Fruit fly (Drosophila melanogaster): ENCODE data around the gene CG31525.

CG31525 gene

dm6 chr3R:4468926-4469325 is 42.1 kb downstream of the CG31525 start (continued):
- TF ChIP-seq dsx (GFP tag; optimal IDR thresholded peaks at IDR 0.05; ENCODE audit: poor library complexity, severe bottlenecking) (no peak), Blimp-1 (GFP tag; optimal IDR thresholded peaks at IDR 0.05) (peak; percentile 48), Sox14 (GFP tag; optimal IDR thresholded peaks at IDR 0.05) (peak; percentile 17), acj6 (GFP tag; optimal IDR thresholded peaks at IDR 0.05) (no peak), topi (GFP tag; optimal IDR thresholded peaks at IDR 0.05) (peak; percentile 1), Gug (GFP tag; IDR thresholded peaks at IDR 0.05) (no peak), fd85E (GFP tag; optimal IDR thresholded peaks at IDR 0.05) (no peak), CG9139 (GFP tag; optimal IDR thresholded peaks at IDR 0.05) (peak; percentile 44), CG6792 (GFP tag; optimal IDR thresholded peaks at IDR 0.05) (no peak), CG8119 (GFP tag; IDR thresholded peaks at IDR 0.05) (no peak), Sox15 (GFP tag; optimal IDR thresholded peaks at IDR 0.05) (no peak), CG6854 (GFP tag; optimal IDR thresholded peaks at IDR 0.05) (peak; percentile 64), svp (GFP tag) (peak; percentile 86)

- TF ChIP-seq CG8119 (GFP tag; IDR thresholded peaks at IDR 0.05), result no peak
- peak; percentile 68 for TF ChIP-seq vri (GFP tag; optimal IDR thresholded peaks at IDR 0.05)
These were observed 43.8 kb downstream of the CG31525 start for dm6 chr3R:4470695-4471046.

- TF ChIP-seq CG6854 (GFP tag; optimal IDR thresholded peaks at IDR 0.05) (peak; percentile 41), CG16779 (tag; optimal IDR thresholded peaks at IDR 0.05) (no peak), CG9139 (GFP tag; optimal IDR thresholded peaks at IDR 0.05) (peak; percentile 21), fd59A (GFP tag; optimal IDR thresholded peaks at IDR 0.05) (no peak), Lpt (GFP tag; optimal IDR thresholded peaks at IDR 0.05) (no peak), Met (GFP tag; optimal IDR thresholded peaks at IDR 0.05) (no peak), CG1621 (tag; optimal IDR thresholded peaks at IDR 0.05) (peak; percentile 68), Hr4 (GFP tag; optimal IDR thresholded peaks at IDR 0.05) (no peak), fkh (GFP tag; optimal IDR thresholded peaks at IDR 0.05) (peak; percentile 59), acj6 (GFP tag; optimal IDR thresholded peaks at IDR 0.05) (no peak), CG11294 (GFP tag; IDR thresholded peaks at IDR 0.05) (no peak), CG31627 (GFP tag; optimal IDR thresholded peaks at IDR 0.05) (no peak), cyc (GFP tag; optimal IDR thresholded peaks at IDR 0.05) (no peak), ss (GFP tag; optimal IDR thresholded peaks at IDR 0.05) (no peak), CG6163 (GFP tag; IDR thresholded peaks at IDR 0.05) (peak; percentile 29; the same call in 1 of the 3 replicates), CG3919 (GFP tag; optimal IDR thresholded peaks at IDR 0.05) (peak; percentile 5), pdm3 (GFP tag; optimal IDR thresholded peaks at IDR 0.05) (no peak), CG7368 (GFP tag; optimal IDR thresholded peaks at IDR 0.05) (no peak), Sox15 (GFP tag; optimal IDR thresholded peaks at IDR 0.05) (no peak), Eip93F (GFP tag; optimal IDR thresholded peaks at IDR 0.05) (peak; percentile 39), CG8319 (GFP tag; optimal IDR thresholded peaks at IDR 0.05) (no peak), spab (GFP tag; optimal IDR thresholded peaks at IDR 0.05) (no peak), fd85E (GFP tag; optimal IDR thresholded peaks at IDR 0.05) (peak; percentile 11), net (GFP tag; optimal IDR thresholded peaks at IDR 0.05) (no peak), CG8119 (GFP tag; IDR thresholded peaks at IDR 0.05) (no peak), CG15336 (GFP tag; IDR thresholded peaks at IDR 0.05) (no peak; the same call in 1 of the 2 replicates), Gug (GFP tag; IDR thresholded peaks at IDR 0.05) (no peak), Smox (GFP tag; optimal IDR thresholded peaks at IDR 0.05) (no peak), dsx (GFP tag; optimal IDR thresholded peaks at IDR 0.05; ENCODE audit: poor library complexity, severe bottlenecking) (peak; percentile 1), CG10669 (GFP tag; optimal IDR thresholded peaks at IDR 0.05) (no peak), Eip78C (GFP tag) (peak; percentile 85), svp (GFP tag) (peak; percentile 74), Blimp-1 (GFP tag; optimal IDR thresholded peaks at IDR 0.05) (no peak), topi (GFP tag; optimal IDR thresholded peaks at IDR 0.05) (peak; percentile 3), salr (GFP tag; optimal IDR thresholded peaks at IDR 0.05) (no peak), OdsH (GFP tag; optimal IDR thresholded peaks at IDR 0.05) (no peak), vri (GFP tag; optimal IDR thresholded peaks at IDR 0.05) (peak; percentile 61)
These were observed 44.4 kb downstream of the CG31525 start for dm6 chr3R:4471047-4471751.

Data from whole organism, prepupa.